Worm (Caenorhabditis elegans) whole organism, L1 larva: Measurements from ENCODE around the gene T22F3.2.
"Not testable (repeated sequence)": the region's sequence is repeated elsewhere in the genome, so short reads cannot be mapped to it uniquely, and the experiment has no call there.

ENCODE experiments used
- aha-1 ChIP-seq: fragments of 150-350 bp; optimal IDR thresholded peaks from 2 replicates; lab custom pipeline; 2014; ENCODE audit warnings: missing biosample characterization, missing genetic modification characterization
- alr-1 ChIP-seq: fragments of 200-800 bp; sonication (Bioruptor generic); optimal IDR thresholded peaks from 2 replicates; lab custom pipeline; 2018; ENCODE audit warnings: borderline replicate concordance, mild to moderate bottlenecking, missing genetic modification characterization, missing compliant biosample characterization
- ama-1 ChIP-seq: fragments of 150-350 bp; optimal IDR thresholded peaks from 2 replicates; lab custom pipeline; 2014
- ceh-8 ChIP-seq: fragments of 200-800 bp; sonication (Bioruptor generic); optimal IDR thresholded peaks from 2 replicates; lab custom pipeline; 2018; ENCODE audit warnings: mild to moderate bottlenecking, missing genetic modification characterization, moderate library complexity, missing compliant biosample characterization
- ceh-82 ChIP-seq, 3 experiments: fragments of 150-350 bp in 1 of 3; sonication (generic microtip) in 2 of 3; optimal IDR thresholded peaks; 2 replicates each; lab custom pipeline; 2014 to 2017; ENCODE audit warnings: missing biosample characterization in 3 of 3, missing genetic modification characterization in 3 of 3
- ceh-88 ChIP-seq: fragments of 200-800 bp; sonication (Bioruptor generic); IDR thresholded peaks from 2 replicates; pipeline ENCODE4 v1.3.6; 2022; ENCODE audit warnings: missing genetic modification characterization, missing compliant biosample characterization
- dsc-1 ChIP-seq: sonication (generic microtip); optimal IDR thresholded peaks from 2 replicates; lab custom pipeline; 2016; ENCODE audit warnings: mild to moderate bottlenecking, missing genetic modification characterization, missing compliant biosample characterization
- efl-3 ChIP-seq: fragments of 200-800 bp; sonication (Bioruptor generic); optimal IDR thresholded peaks from 2 replicates; lab custom pipeline; 2018; ENCODE audit warnings: mild to moderate bottlenecking, missing genetic modification characterization, missing compliant biosample characterization
- egl-13 ChIP-seq: sonication (generic microtip); optimal IDR thresholded peaks from 2 replicates; lab custom pipeline; 2016; ENCODE audit warnings: missing genotype, missing genetic modification reagents, missing genetic modification characterization, missing compliant biosample characterization
- elt-2 ChIP-seq: sonication (generic microtip); optimal IDR thresholded peaks from 2 replicates; lab custom pipeline; 2016; ENCODE audit warnings: missing genetic modification characterization, mild to moderate bottlenecking, inconsistent platforms, missing compliant biosample characterization, missing genetic modification reagents
- grh-1 ChIP-seq: fragments of 200-800 bp; sonication (Bioruptor generic); IDR thresholded peaks from 2 replicates; pipeline ENCODE4 v1.3.6; 2022; ENCODE audit warnings: missing genetic modification reagents, missing genetic modification characterization, missing compliant biosample characterization
- hpl-2 ChIP-seq: fragments of 150-350 bp; optimal IDR thresholded peaks from 2 replicates; lab custom pipeline; 2014; ENCODE audit warnings: missing biosample characterization, missing genetic modification reagents, missing genetic modification characterization
- irx-1 ChIP-seq: sonication (generic microtip); optimal IDR thresholded peaks from 2 replicates; lab custom pipeline; 2016; ENCODE audit warnings: missing genetic modification characterization, missing compliant biosample characterization
- isw-1 ChIP-seq: fragments of 200-800 bp; sonication (Bioruptor generic); IDR thresholded peaks from 2 replicates; pipeline ENCODE4 v1.3.6; 2022; ENCODE audit warnings: missing genetic modification characterization, missing compliant biosample characterization
- jun-1 ChIP-seq: fragments of 150-350 bp; optimal IDR thresholded peaks from 2 replicates; lab custom pipeline; 2014; ENCODE audit warnings: missing biosample characterization, missing genetic modification reagents, missing genetic modification characterization
- lin-13 ChIP-seq: fragments of 150-350 bp; optimal IDR thresholded peaks from 2 replicates; lab custom pipeline; 2014; ENCODE audit warnings: missing biosample characterization, missing genetic modification reagents, missing genetic modification characterization
- lin-14 ChIP-seq: fragments of 200-800 bp; sonication (Bioruptor generic); optimal IDR thresholded peaks from 2 replicates; lab custom pipeline; 2018; ENCODE audit warnings: mild to moderate bottlenecking, missing genetic modification characterization, moderate library complexity, missing compliant biosample characterization
- lin-35 ChIP-seq, 2 experiments: fragments of 150-350 bp; optimal IDR thresholded peaks; 2 replicates each; lab custom pipeline; 2014; ENCODE audit warnings: missing biosample characterization in 2 of 2, missing genetic modification characterization in 2 of 2, missing genetic modification reagents in 2 of 2
- lsy-2 ChIP-seq, 2 experiments: fragments of 150-350 bp; optimal IDR thresholded peaks; 2 replicates each; lab custom pipeline; 2014; ENCODE audit warnings: missing biosample characterization in 2 of 2, missing genetic modification characterization in 2 of 2
- mab-9 ChIP-seq: fragments of 200-800 bp; sonication (Bioruptor generic); IDR thresholded peaks from 2 replicates; pipeline ENCODE4 v1.3.6; 2022; ENCODE audit warnings: missing genetic modification reagents, missing genetic modification characterization, missing compliant biosample characterization
- mdl-1 ChIP-seq, 2 experiments: fragments of 150-350 bp; optimal IDR thresholded peaks; 2 replicates each; lab custom pipeline; 2014 to 2017; ENCODE audit warnings: missing biosample characterization in 2 of 2, missing genetic modification characterization in 2 of 2, inconsistent platforms in 1 of 2
- nhr-11 ChIP-seq: fragments of 150-350 bp; optimal IDR thresholded peaks from 2 replicates; lab custom pipeline; 2014; ENCODE audit warnings: missing biosample characterization, missing genetic modification characterization
- nhr-12 ChIP-seq: sonication (generic microtip); optimal IDR thresholded peaks from 2 replicates; lab custom pipeline; 2017; ENCODE audit warnings: missing biosample characterization, missing genetic modification characterization
- nhr-20 ChIP-seq: sonication (generic microtip); optimal IDR thresholded peaks from 2 replicates; lab custom pipeline; 2016; ENCODE audit warnings: mild to moderate bottlenecking, missing genetic modification characterization, missing compliant biosample characterization
- nhr-71 ChIP-seq: sonication (generic microtip); optimal IDR thresholded peaks from 2 replicates; lab custom pipeline; 2016; ENCODE audit warnings: mild to moderate bottlenecking, missing genetic modification characterization, moderate library complexity, missing compliant biosample characterization
- nhr-76 ChIP-seq: sonication (generic microtip); optimal IDR thresholded peaks from 2 replicates; lab custom pipeline; 2017; ENCODE audit warnings: missing biosample characterization, missing genetic modification characterization
- nhr-90 ChIP-seq: sonication (generic microtip); optimal IDR thresholded peaks from 2 replicates; lab custom pipeline; 2016; ENCODE audit warnings: mild to moderate bottlenecking, missing genetic modification characterization, missing compliant biosample characterization; ENCODE audit not compliant: poor library complexity
- pax-3 ChIP-seq: fragments of 200-800 bp; sonication (Bioruptor generic); optimal IDR thresholded peaks from 2 replicates; lab custom pipeline; 2018; ENCODE audit warnings: mild to moderate bottlenecking, missing genetic modification characterization, moderate library complexity, missing compliant biosample characterization
- rnt-1 ChIP-seq: sonication (generic microtip); optimal IDR thresholded peaks from 2 replicates; lab custom pipeline; 2016; ENCODE audit warnings: mild to moderate bottlenecking, missing genetic modification characterization, moderate library complexity, missing compliant biosample characterization
- skn-1 ChIP-seq: fragments of 150-350 bp; optimal IDR thresholded peaks from 2 replicates; lab custom pipeline; 2014; ENCODE audit warnings: missing biosample characterization, missing genetic modification characterization
- sup-37 ChIP-seq: fragments of 200-800 bp; sonication (Bioruptor generic); optimal IDR thresholded peaks from 2 replicates; lab custom pipeline; 2018; ENCODE audit warnings: mild to moderate bottlenecking, missing genetic modification characterization, missing compliant biosample characterization
- tlp-1 ChIP-seq: fragments of 150-350 bp; optimal IDR thresholded peaks from 2 replicates; lab custom pipeline; 2014; ENCODE audit warnings: missing biosample characterization, missing genetic modification characterization
- unc-86 ChIP-seq: sonication (generic microtip); optimal IDR thresholded peaks from 2 replicates; lab custom pipeline; 2016; ENCODE audit warnings: missing genetic modification characterization, missing compliant biosample characterization
- unc-98 ChIP-seq: fragments of 200-800 bp; sonication (Bioruptor generic); IDR thresholded peaks from 2 replicates; pipeline ENCODE4 v1.3.6; 2022; ENCODE audit warnings: missing genetic modification characterization, missing compliant biosample characterization
- zag-1 ChIP-seq: fragments of 150-350 bp; optimal IDR thresholded peaks from 2 replicates; lab custom pipeline; 2014; ENCODE audit warnings: missing biosample characterization, missing genetic modification characterization
- zip-4 ChIP-seq: fragments of 200-800 bp; sonication (Bioruptor generic); optimal IDR thresholded peaks from 2 replicates; lab custom pipeline; 2018; ENCODE audit warnings: mild to moderate bottlenecking, missing genetic modification characterization, moderate library complexity, missing compliant biosample characterization

T22F3.2 gene

ce11 chrV:3620608-3621007 lies 34.2 kb downstream of the T22F3.2 start, which contains the start of gene srx-93:
Gene srx-93 (minus strand): TSS chrV:3620708.
- TF ChIP-seq isw-1; alr-1 (tag; lab: Kevin White, UChicago); hpl-2 (GFP tag; lab: Kevin White, UChicago): not testable (repeated sequence)

- TF ChIP-seq zag-1 (tag; lab: Kevin White, UChicago): no peak
- TF ChIP-seq ceh-82 (tag; optimal IDR thresholded peaks at IDR 0.05; lab: Kevin White, UChicago): no peak
- TF ChIP-seq aha-1 (tag; lab: Kevin White, UChicago): no peak
- no peak for TF ChIP-seq nhr-71 (tag; lab: Kevin White, UChicago)
- no peak for TF ChIP-seq zip-4
- no peak for TF ChIP-seq lsy-2 (tag; optimal IDR thresholded peaks at IDR 0.05; lab: Kevin White, UChicago)
- TF ChIP-seq lin-13: no peak
- TF ChIP-seq nhr-20 (tag; lab: Kevin White, UChicago): no peak
- no peak for TF ChIP-seq efl-3 (GFP tag; lab: Kevin White, UChicago)
- no peak for TF ChIP-seq ama-1 (lab: Kevin White, UChicago)
- no peak for TF ChIP-seq lin-35 (GFP tag; optimal IDR thresholded peaks at IDR 0.05; lab: Kevin White, UChicago)
- TF ChIP-seq, all 84 proteins: peak for 0
These were observed 40.5 kb downstream of the T22F3.2 start, which contains the start of gene F59B1.4 for ce11 chrV:3626944-3627343. Gene F59B1.4 (minus strand): TSS chrV:3627044.

DNA sequence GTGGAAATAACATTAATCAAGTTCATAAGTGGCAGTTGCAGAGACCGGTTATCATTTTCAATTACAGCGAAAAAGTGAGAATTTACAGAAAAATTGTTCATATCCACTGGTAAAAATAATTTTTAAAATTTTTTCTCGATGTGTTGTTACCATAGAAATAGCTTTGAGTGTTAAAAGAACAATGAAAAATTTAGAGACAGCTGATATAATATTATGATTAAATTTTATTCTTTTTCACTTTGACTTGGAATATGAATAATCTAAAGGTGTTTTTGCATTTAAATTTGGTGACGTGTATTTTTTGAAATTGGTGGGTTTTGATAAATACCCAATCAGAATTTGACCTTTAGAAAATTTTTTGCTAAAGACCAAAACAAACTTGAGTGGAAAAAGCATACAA lies 45.2 kb downstream of the T22F3.2 start, which contains the start of gene F59B1.6:
TSS of gene F59B1.6 (minus strand) at position 101 of the 400 bp plus-strand sequence.
- TF ChIP-seq ceh-8 (GFP tag; lab: Kevin White, UChicago): no peak
- TF ChIP-seq tlp-1: no peak
- TF ChIP-seq lsy-2 (tag; optimal IDR thresholded peaks at IDR 0.05; lab: Kevin White, UChicago): no peak
- no peak for TF ChIP-seq hpl-2 (GFP tag; lab: Kevin White, UChicago)
- TF ChIP-seq mab-9: no peak
- no peak for TF ChIP-seq nhr-76
- no peak for TF ChIP-seq efl-3 (GFP tag; lab: Kevin White, UChicago)
- TF ChIP-seq jun-1: no peak
- TF ChIP-seq nhr-20 (tag; lab: Kevin White, UChicago): no peak
- TF ChIP-seq unc-98 (GFP tag; lab: Robert Waterston, UW): no peak
- no peak for TF ChIP-seq grh-1 (GFP tag; lab: Robert Waterston, UW)

ce11 chrV:3632249-3633030 lies 46.0 kb downstream of the T22F3.2 start:
- TF ChIP-seq mdl-1 (tag; optimal IDR thresholded peaks at IDR 0.05; lab: Kevin White, UChicago): peak in 1 of 2 experiments; percentile 13
- peak; percentile 84 for TF ChIP-seq elt-2 (tag; lab: Kevin White, UChicago)
- no peak for TF ChIP-seq nhr-11 (tag; lab: Kevin White, UChicago)
- no peak for TF ChIP-seq skn-1 (tag; lab: Kevin White, UChicago)
- no peak for TF ChIP-seq lin-13
- TF ChIP-seq nhr-90 (tag; lab: Kevin White, UChicago): peak; percentile 37
- TF ChIP-seq egl-13 (tag; lab: Kevin White, UChicago): no peak
- peak in 1 of 2 experiments; percentile 40 for TF ChIP-seq lin-35 (GFP tag; optimal IDR thresholded peaks at IDR 0.05; lab: Kevin White, UChicago)
- TF ChIP-seq aha-1 (tag; lab: Kevin White, UChicago): no peak
- peak; percentile 30 for TF ChIP-seq nhr-71 (tag; lab: Kevin White, UChicago)
- no peak for TF ChIP-seq dsc-1 (tag; lab: Kevin White, UChicago)

- TF ChIP-seq lin-35 (GFP tag; optimal IDR thresholded peaks at IDR 0.05; lab: Kevin White, UChicago): no peak
- no peak for TF ChIP-seq lin-14 (GFP tag; lab: Kevin White, UChicago)
- no peak for TF ChIP-seq mab-9
- no peak for TF ChIP-seq unc-86 (tag; lab: Kevin White, UChicago)
- no peak for TF ChIP-seq nhr-71 (tag; lab: Kevin White, UChicago)
- no peak for TF ChIP-seq aha-1 (tag; lab: Kevin White, UChicago)
- TF ChIP-seq ceh-88 (GFP tag; lab: Robert Waterston, UW): no peak
- TF ChIP-seq isw-1: no peak
- TF ChIP-seq nhr-11 (tag; lab: Kevin White, UChicago): no peak
- TF ChIP-seq elt-2 (tag; lab: Kevin White, UChicago): no peak
- no peak for TF ChIP-seq pax-3 (tag; lab: Kevin White, UChicago)
- TF ChIP-seq sup-37 (GFP tag; lab: Kevin White, UChicago): no peak
- no peak for TF ChIP-seq tlp-1
- no peak for TF ChIP-seq rnt-1
- TF ChIP-seq irx-1: no peak
- no peak for TF ChIP-seq nhr-12 (tag; lab: Kevin White, UChicago)
These were observed 46.6 kb downstream of the T22F3.2 start, which contains the start of gene F59B1.2 for ce11 chrV:3633041-3633440. Gene F59B1.2 (plus strand): TSS chrV:3633341.
